Worm (Caenorhabditis elegans) whole organism, late embryonic: ENCODE results near the gene C08A9.3.

Experiments used
- F13H6.1 ChIP-seq: sonication (generic microtip); optimal IDR thresholded peaks from 2 replicates; lab custom pipeline; 2016; ENCODE audit warnings: missing genetic modification characterization, missing compliant biosample characterization
- Y22D7AL.16 ChIP-seq: sonication (generic microtip); optimal IDR thresholded peaks from 2 replicates; lab custom pipeline; 2016; ENCODE audit warnings: missing genetic modification characterization, missing compliant biosample characterization
- ahr-1 ChIP-seq: sonication (generic microtip); optimal IDR thresholded peaks from 2 replicates; lab custom pipeline; 2016; ENCODE audit warnings: missing genetic modification characterization, missing compliant biosample characterization
- ceh-18 ChIP-seq: sonication (generic microtip); optimal IDR thresholded peaks from 2 replicates; lab custom pipeline; 2016; ENCODE audit warnings: missing genetic modification characterization, missing compliant biosample characterization
- ceh-2 ChIP-seq: sonication (generic microtip); optimal IDR thresholded peaks from 2 replicates; lab custom pipeline; 2016; ENCODE audit warnings: missing genotype, missing genetic modification characterization, missing compliant biosample characterization
- ceh-24 ChIP-seq: sonication (generic microtip); optimal IDR thresholded peaks from 2 replicates; lab custom pipeline; 2016; ENCODE audit warnings: mild to moderate bottlenecking, missing genetic modification characterization, missing compliant biosample characterization
- ceh-31 ChIP-seq: sonication (generic microtip); optimal IDR thresholded peaks from 2 replicates; lab custom pipeline; 2016; ENCODE audit warnings: missing genetic modification characterization, missing compliant biosample characterization
- ceh-45 ChIP-seq: fragments of 200-800 bp; sonication (Bioruptor generic); IDR thresholded peaks from 2 replicates; pipeline ENCODE4 v1.3.6; 2022; ENCODE audit warnings: missing genetic modification reagents, missing genetic modification characterization, missing compliant biosample characterization
- che-1 ChIP-seq: sonication (generic microtip); optimal IDR thresholded peaks from 2 replicates; lab custom pipeline; 2016; ENCODE audit warnings: mild to moderate bottlenecking, missing genetic modification characterization, missing compliant biosample characterization
- dmd-4 ChIP-seq: sonication (generic microtip); optimal IDR thresholded peaks from 2 replicates; lab custom pipeline; 2016; ENCODE audit warnings: borderline replicate concordance, missing genetic modification characterization, missing compliant biosample characterization
- elt-2 ChIP-seq: sonication (generic microtip); optimal IDR thresholded peaks from 2 replicates; lab custom pipeline; 2016; ENCODE audit warnings: missing genetic modification reagents, missing genetic modification characterization, missing compliant biosample characterization
- eyg-1 ChIP-seq: sonication (generic microtip); optimal IDR thresholded peaks from 2 replicates; lab custom pipeline; 2016; ENCODE audit warnings: missing genotype, missing genetic modification characterization, missing compliant biosample characterization
- fax-1 ChIP-seq: sonication (generic microtip); optimal IDR thresholded peaks from 2 replicates; lab custom pipeline; 2016; ENCODE audit warnings: missing genotype, missing genetic modification characterization, missing compliant biosample characterization
- hlh-8 ChIP-seq: sonication (generic microtip); optimal IDR thresholded peaks from 2 replicates; lab custom pipeline; 2016; ENCODE audit warnings: missing genotype, missing genetic modification characterization, missing compliant biosample characterization
- lin-11 ChIP-seq: fragments of 200-800 bp; sonication (Bioruptor generic); optimal IDR thresholded peaks from 2 replicates; lab custom pipeline; 2018; ENCODE audit warnings: mild to moderate bottlenecking, missing genetic modification characterization, missing compliant biosample characterization
- madf-2 ChIP-seq: sonication (generic microtip); optimal IDR thresholded peaks from 2 replicates; lab custom pipeline; 2017; ENCODE audit warnings: missing genetic modification characterization, missing compliant biosample characterization
- mec-3 ChIP-seq: sonication (generic microtip); optimal IDR thresholded peaks from 2 replicates; lab custom pipeline; 2016; ENCODE audit warnings: borderline replicate concordance, missing genetic modification characterization, missing compliant biosample characterization
- nfya-1 ChIP-seq: sonication (generic microtip); optimal IDR thresholded peaks from 2 replicates; lab custom pipeline; 2017; ENCODE audit warnings: missing genetic modification characterization, mild to moderate bottlenecking, missing compliant biosample characterization, antibody characterized with exemption, moderate library complexity
- odd-2 ChIP-seq: sonication (generic microtip); optimal IDR thresholded peaks from 2 replicates; lab custom pipeline; 2017; ENCODE audit warnings: antibody characterized with exemption, mild to moderate bottlenecking, missing genetic modification characterization, missing compliant biosample characterization
- pag-3 ChIP-seq: sonication (generic microtip); optimal IDR thresholded peaks from 2 replicates; lab custom pipeline; 2016; ENCODE audit warnings: missing compliant biosample characterization, missing genetic modification characterization, borderline replicate concordance
- pha-2 ChIP-seq: sonication (generic microtip); optimal IDR thresholded peaks from 2 replicates; lab custom pipeline; 2017; ENCODE audit warnings: mild to moderate bottlenecking, missing genetic modification characterization, missing compliant biosample characterization
- pha-4 ChIP-seq: fragments of 150-350 bp; optimal IDR thresholded peaks from 2 replicates; lab custom pipeline; 2018; ENCODE audit warnings: missing biosample characterization, missing genetic modification reagents, missing genetic modification characterization
- pros-1 ChIP-seq: fragments of 150-350 bp; optimal IDR thresholded peaks from 2 replicates; lab custom pipeline; 2014; ENCODE audit warnings: missing biosample characterization, missing genetic modification reagents, missing genetic modification characterization
- rnt-1 ChIP-seq: sonication (generic microtip); optimal IDR thresholded peaks from 2 replicates; lab custom pipeline; 2016; ENCODE audit warnings: missing genetic modification characterization, missing compliant biosample characterization
- sox-4 ChIP-seq: sonication (generic microtip); optimal IDR thresholded peaks from 2 replicates; lab custom pipeline; 2017; ENCODE audit warnings: mild to moderate bottlenecking, missing genetic modification characterization, inconsistent platforms, missing compliant biosample characterization
- unc-42 ChIP-seq: sonication (generic microtip); optimal IDR thresholded peaks from 2 replicates; lab custom pipeline; 2016; ENCODE audit warnings: missing genotype, missing genetic modification characterization, missing compliant biosample characterization
- zip-5 ChIP-seq: sonication (generic microtip); optimal IDR thresholded peaks from 2 replicates; lab custom pipeline; 2016; ENCODE audit warnings: missing genetic modification characterization, missing compliant biosample characterization

The C08A9.3 gene

ce11 chrX:17110555-17110954, 17.5 kb upstream of the C08A9.3 start, which contains the start of gene lido-5:
Gene lido-5 (minus strand): TSS chrX:17110655.
- TF ChIP-seq odd-2 (tag; lab: Kevin White, UChicago), result no peak

DNA sequence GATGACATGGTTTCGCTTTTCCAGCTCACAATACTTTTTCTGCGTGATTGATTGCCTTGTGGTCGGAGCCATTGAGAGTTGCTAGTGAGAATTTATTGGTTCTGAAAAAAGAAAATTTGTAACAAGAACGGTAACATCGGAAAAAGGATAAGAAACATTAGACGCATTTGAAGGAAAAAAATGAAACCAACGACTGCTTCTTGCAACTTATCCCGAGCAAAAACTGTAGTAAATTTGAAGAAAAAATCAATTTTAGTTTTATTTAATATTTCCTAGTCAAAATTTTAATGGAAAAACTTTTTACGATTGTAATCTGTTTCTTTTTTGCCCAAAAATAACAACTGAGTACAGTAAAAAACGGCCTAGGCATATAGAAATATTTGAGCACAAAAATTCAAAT, 14.6 kb upstream of the C08A9.3 start, which contains the start of gene lido-4:
Gene lido-4, minus strand, starts transcription at position 101 of the 400 bp plus-strand sequence.
- TF ChIP-seq unc-42 (tag; lab: Kevin White, UChicago) (no peak), pag-3 (tag; lab: Kevin White, UChicago) (no peak), mec-3 (tag; lab: Kevin White, UChicago) (no peak), dmd-4 (no peak)

DNA sequence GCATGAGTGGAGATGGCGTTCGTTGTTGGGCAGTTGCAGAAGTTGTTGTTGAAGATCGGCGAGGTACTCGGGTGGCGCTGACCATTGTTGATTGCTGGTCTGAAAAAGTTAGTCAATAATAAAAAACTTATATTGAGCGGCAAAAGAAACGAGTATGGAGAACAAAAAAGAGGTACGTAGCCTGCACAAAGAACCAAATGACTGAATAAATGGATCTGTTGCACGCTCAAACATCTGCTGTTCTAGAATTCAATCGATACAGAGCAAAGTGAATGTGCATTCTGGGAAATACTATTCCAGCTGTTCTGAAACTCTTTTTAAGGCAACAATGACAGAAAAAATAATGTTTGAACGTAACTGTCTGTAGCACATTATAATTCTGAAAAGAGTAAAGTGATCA, 7.6 kb upstream of the C08A9.3 start, which contains the start of gene lido-2:
Gene lido-2, minus strand, starts transcription at position 101 of the 400 bp plus-strand sequence.
- TF ChIP-seq hlh-8 (tag; lab: Kevin White, UChicago) (no peak), pros-1 (tag; lab: Kevin White, UChicago) (no peak)

DNA sequence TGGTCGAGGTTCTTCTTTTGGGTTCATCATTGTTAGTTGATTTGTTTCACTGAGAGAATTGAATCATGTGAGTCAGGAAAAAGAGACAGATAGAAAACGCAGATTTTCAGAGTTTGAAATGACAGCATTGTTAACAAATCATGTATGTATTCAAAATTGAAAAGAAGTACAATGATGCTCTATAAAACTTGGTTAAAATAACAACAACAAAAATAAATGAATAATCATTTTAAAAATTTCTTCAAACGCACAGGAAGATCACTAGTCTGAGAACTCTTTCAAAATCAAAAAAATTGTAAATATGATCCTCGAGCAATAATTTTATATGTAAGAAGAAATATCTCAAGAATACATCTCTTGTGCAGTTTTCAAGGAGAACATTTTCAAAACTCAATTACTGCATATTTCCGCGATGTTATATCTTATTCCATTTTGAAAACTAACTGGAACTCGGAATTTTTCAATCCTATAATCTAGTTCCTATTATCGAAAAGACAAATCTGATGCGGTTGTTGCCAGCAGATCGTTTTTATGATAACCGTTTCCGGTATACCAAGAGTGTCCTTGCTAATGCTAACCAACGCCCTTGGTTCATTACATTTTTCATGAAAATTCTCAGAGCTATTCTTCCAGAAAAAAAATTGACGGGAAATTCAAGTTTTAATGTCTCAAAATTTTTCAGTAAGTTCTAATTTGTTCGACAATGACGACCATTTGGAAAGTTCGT, 3.6 kb upstream of the C08A9.3 start, which contains the start of gene lido-1:
Gene lido-1, minus strand, starts transcription at position 51 of the 727 bp plus-strand sequence.
- TF ChIP-seq pha-4 (tag; lab: Kevin White, UChicago) (no peak), nfya-1 (tag; lab: Kevin White, UChicago) (no peak)
- TF ChIP-seq, all 69 proteins: peak for 0

DNA sequence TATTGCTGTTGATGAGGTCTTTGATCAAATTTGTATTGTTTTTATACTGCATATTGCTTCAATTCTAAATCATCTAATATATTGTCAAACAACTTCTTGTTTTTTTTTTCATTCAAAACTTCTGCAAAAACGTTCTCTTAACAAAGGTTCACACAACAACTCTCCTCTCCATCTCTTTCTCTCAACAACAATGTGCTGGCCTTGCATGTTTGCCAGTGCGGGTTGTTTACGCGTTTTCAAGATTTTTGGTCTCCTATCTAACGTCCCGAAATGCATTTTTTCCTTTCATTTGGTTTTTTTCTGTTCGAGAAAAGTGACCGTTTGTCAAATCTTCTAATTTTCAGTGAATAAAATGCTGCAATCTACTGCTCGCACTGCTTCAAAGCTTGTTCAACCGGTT, 683 bp downstream of the C08A9.3 start, which contains the start of gene sod-3:
Gene sod-3, plus strand, starts transcription at position 338 of the 400 bp plus-strand sequence.
- TF ChIP-seq madf-2 (tag; lab: Kevin White, UChicago) (no peak), fax-1 (tag; lab: Kevin White, UChicago) (no peak), rnt-1 (tag; lab: Kevin White, UChicago) (no peak), pag-3 (tag; lab: Kevin White, UChicago) (no peak), zip-5 (tag; lab: Kevin White, UChicago) (no peak), elt-2 (tag; lab: Kevin White, UChicago) (no peak), ahr-1 (tag; lab: Kevin White, UChicago) (no peak), hlh-8 (tag; lab: Kevin White, UChicago) (no peak)

- TF ChIP-seq lin-11 (tag; lab: Kevin White, UChicago) (no peak), pros-1 (tag; lab: Kevin White, UChicago) (no peak), ceh-2 (tag; lab: Kevin White, UChicago) (no peak), pha-2 (tag; lab: Kevin White, UChicago) (no peak), sox-4 (tag; lab: Kevin White, UChicago) (no peak), ceh-24 (tag; lab: Kevin White, UChicago) (no peak)
These were observed 12.3 kb downstream of the C08A9.3 start, which contains the start of the genes irld-23 and C08A9.10 for ce11 chrX:17080635-17081376. Gene irld-23 (minus strand): TSS chrX:17080685. Gene C08A9.10 (plus strand): TSS chrX:17081179.

ce11 chrX:17072088-17072487, 21.0 kb downstream of the C08A9.3 start, which contains the start of gene C30G4.4:
Gene C30G4.4 (minus strand): TSS chrX:17072188.
- TF ChIP-seq ahr-1 (tag; lab: Kevin White, UChicago) (no peak), lin-11 (tag; lab: Kevin White, UChicago) (no peak), mec-3 (tag; lab: Kevin White, UChicago) (no peak), che-1 (no peak), dmd-4 (no peak), F13H6.1 (no peak), ceh-31 (no peak), hlh-8 (tag; lab: Kevin White, UChicago) (no peak), unc-42 (tag; lab: Kevin White, UChicago) (no peak), eyg-1 (tag; lab: Kevin White, UChicago) (no peak), madf-2 (tag; lab: Kevin White, UChicago) (no peak), ceh-45 (GFP tag; lab: Robert Waterston, UW) (no peak), ceh-18 (tag; lab: Kevin White, UChicago) (no peak), Y22D7AL.16 (no peak), fax-1 (tag; lab: Kevin White, UChicago) (no peak)
